Worm (Caenorhabditis elegans) whole organism, young adult: ENCODE measurements around the gene sad-1.

Experiments
- ekl-4 ChIP-seq: fragments of 200-800 bp; sonication (Bioruptor generic); IDR thresholded peaks from 2 replicates; pipeline ENCODE4 v1.3.6; 2022; ENCODE audit warnings: missing genetic modification reagents, missing genetic modification characterization, missing compliant biosample characterization
- sdz-38 ChIP-seq: sonication (generic microtip); optimal IDR thresholded peaks from 2 replicates; lab custom pipeline; 2016; ENCODE audit warnings: missing genotype, missing genetic modification characterization, missing compliant biosample characterization

ce11 chrX:13532424-13533309 lies 32.2 kb upstream of the sad-1 start, which contains the start of gene acr-12:
- no peak for TF ChIP-seq ekl-4
- no peak for TF ChIP-seq sdz-38
